Worm (Caenorhabditis elegans) whole organism, young adult: ENCODE measurements around the gene glt-4.

Experiments
- B0035.1 ChIP-seq: sonication (generic microtip); optimal IDR thresholded peaks from 2 replicates; lab custom pipeline; 2016; ENCODE audit warnings: missing genetic modification characterization, mild to moderate bottlenecking, missing compliant biosample characterization, missing genotype, missing genetic modification reagents
- C06A6.2 ChIP-seq: fragments of 200-800 bp; sonication (Bioruptor generic); conservative IDR thresholded peaks from 2 replicates; pipeline ENCODE4 v1.3.6; 2022; ENCODE audit warnings: missing genetic modification characterization, missing compliant biosample characterization
- D2030.7 ChIP-seq: fragments of 200-800 bp; sonication (Bioruptor generic); IDR thresholded peaks from 2 replicates; pipeline ENCODE4 v1.3.6; 2022; ENCODE audit warnings: missing genetic modification reagents, missing genetic modification characterization, missing compliant biosample characterization
- F22D6.2 ChIP-seq: sonication (generic microtip); optimal IDR thresholded peaks from 2 replicates; lab custom pipeline; 2016; ENCODE audit warnings: mild to moderate bottlenecking, missing genetic modification characterization, missing compliant biosample characterization
- F37B4.10 ChIP-seq: fragments of 200-800 bp; sonication (Bioruptor generic); IDR thresholded peaks from 2 replicates; pipeline ENCODE4 v1.3.6; 2022; ENCODE audit warnings: missing genetic modification characterization, missing compliant biosample characterization
- F57C9.4 ChIP-seq: sonication (generic microtip); optimal IDR thresholded peaks from 2 replicates; lab custom pipeline; 2017; ENCODE audit warnings: mild to moderate bottlenecking, missing genetic modification characterization, missing compliant biosample characterization
- K12H6.12 ChIP-seq: fragments of 200-800 bp; sonication (Bioruptor generic); optimal IDR thresholded peaks from 2 replicates; lab custom pipeline; 2018; ENCODE audit warnings: mild to moderate bottlenecking, missing genetic modification characterization, missing compliant biosample characterization
- T26A5.8 ChIP-seq: sonication (generic microtip); optimal IDR thresholded peaks from 2 replicates; lab custom pipeline; 2016; ENCODE audit warnings: missing genetic modification characterization, missing compliant biosample characterization
- Y56A3A.18 ChIP-seq: fragments of 200-800 bp; sonication (Bioruptor generic); IDR thresholded peaks from 2 replicates; pipeline ENCODE4 v1.3.6; 2022; ENCODE audit warnings: missing genetic modification reagents, missing genetic modification characterization, missing compliant biosample characterization
- Y67H2A.10 ChIP-seq: fragments of 200-800 bp; sonication (Bioruptor generic); conservative IDR thresholded peaks from 2 replicates; pipeline ENCODE4 v1.3.6; 2022; ENCODE audit warnings: missing genetic modification reagents, missing genetic modification characterization, missing compliant biosample characterization
- akir-1 ChIP-seq: fragments of 200-800 bp; sonication (Bioruptor generic); optimal IDR thresholded peaks from 2 replicates; lab custom pipeline; 2018; ENCODE audit warnings: mild to moderate bottlenecking, missing genetic modification characterization, moderate library complexity, missing compliant biosample characterization
- athp-1 ChIP-seq: sonication (generic microtip); optimal IDR thresholded peaks from 2 replicates; lab custom pipeline; 2017; ENCODE audit warnings: mild to moderate bottlenecking, missing genetic modification characterization, missing compliant biosample characterization
- attf-3 ChIP-seq: fragments of 200-800 bp; sonication (Bioruptor generic); conservative IDR thresholded peaks from 2 replicates; pipeline ENCODE4 v1.3.6; 2022; ENCODE audit warnings: missing genetic modification reagents, missing genetic modification characterization, missing compliant biosample characterization
- bed-2 ChIP-seq: fragments of 200-800 bp; sonication (Bioruptor generic); IDR thresholded peaks from 2 replicates; pipeline ENCODE4 v1.3.6; 2022; ENCODE audit warnings: missing genetic modification reagents, missing genetic modification characterization, missing compliant biosample characterization
- cebp-2 ChIP-seq: fragments of 200-800 bp; sonication (Bioruptor generic); IDR thresholded peaks from 2 replicates; pipeline ENCODE4 v1.3.6; 2022; ENCODE audit warnings: missing genetic modification characterization, missing compliant biosample characterization
- ceh-27 ChIP-seq: fragments of 200-800 bp; sonication (Bioruptor generic); optimal IDR thresholded peaks from 2 replicates; lab custom pipeline; 2018; ENCODE audit warnings: mild to moderate bottlenecking, missing genetic modification characterization, moderate library complexity, missing compliant biosample characterization
- ceh-79 ChIP-seq: sonication (generic microtip); optimal IDR thresholded peaks from 2 replicates; lab custom pipeline; 2017; ENCODE audit warnings: mild to moderate bottlenecking, missing genetic modification characterization, missing compliant biosample characterization
- dpff-1 ChIP-seq: sonication (generic microtip); optimal IDR thresholded peaks from 2 replicates; lab custom pipeline; 2017; ENCODE audit warnings: mild to moderate bottlenecking, missing genetic modification characterization, missing compliant biosample characterization
- dpl-1 ChIP-seq: fragments of 150-350 bp; optimal IDR thresholded peaks from 2 replicates; lab custom pipeline; 2014; ENCODE audit warnings: missing biosample characterization, missing genetic modification reagents, missing genetic modification characterization
- efl-1 ChIP-seq: fragments of 150-350 bp; optimal IDR thresholded peaks from 2 replicates; lab custom pipeline; 2014; ENCODE audit warnings: missing biosample characterization, missing genetic modification reagents, missing genetic modification characterization
- egrh-3 ChIP-seq: fragments of 200-800 bp; sonication (Bioruptor generic); IDR thresholded peaks from 2 replicates; pipeline ENCODE4 v1.3.6; 2022; ENCODE audit warnings: missing genetic modification reagents, missing genetic modification characterization, missing compliant biosample characterization
- fkh-3 ChIP-seq: sonication (generic microtip); optimal IDR thresholded peaks from 2 replicates; lab custom pipeline; 2016; ENCODE audit warnings: mild to moderate bottlenecking, missing genetic modification characterization, missing compliant biosample characterization
- gei-17 ChIP-seq: fragments of 200-800 bp; sonication (Bioruptor generic); optimal IDR thresholded peaks from 2 replicates; lab custom pipeline; 2018; ENCODE audit warnings: mild to moderate bottlenecking, missing genetic modification characterization, missing compliant biosample characterization
- hlh-12 ChIP-seq: sonication (generic microtip); optimal IDR thresholded peaks from 2 replicates; lab custom pipeline; 2016; ENCODE audit warnings: missing genetic modification characterization, missing compliant biosample characterization
- hsf-1 ChIP-seq: fragments of 200-800 bp; sonication (Bioruptor generic); IDR thresholded peaks from 2 replicates; pipeline ENCODE4 v1.3.6; 2022; ENCODE audit warnings: missing genetic modification reagents, missing genetic modification characterization, missing compliant biosample characterization
- lin-54 ChIP-seq: fragments of 200-800 bp; sonication (Bioruptor generic); optimal IDR thresholded peaks from 2 replicates; lab custom pipeline; 2018; ENCODE audit warnings: mild to moderate bottlenecking, missing genetic modification characterization, missing compliant biosample characterization
- mel-28 ChIP-seq: sonication (generic microtip); optimal IDR thresholded peaks from 2 replicates; lab custom pipeline; 2016; ENCODE audit warnings: borderline replicate concordance, mild to moderate bottlenecking, missing genetic modification characterization, missing compliant biosample characterization
- mxl-1 ChIP-seq: sonication (generic microtip); optimal IDR thresholded peaks from 2 replicates; lab custom pipeline; 2016; ENCODE audit warnings: missing genetic modification characterization, missing compliant biosample characterization
- nfya-1 ChIP-seq: sonication (generic microtip); optimal IDR thresholded peaks from 2 replicates; lab custom pipeline; 2017; ENCODE audit warnings: antibody characterized with exemption, missing compliant biosample characterization, missing genetic modification characterization, borderline replicate concordance; ENCODE audit not compliant: insufficient read depth
- nhr-27 ChIP-seq: fragments of 200-800 bp; sonication (Bioruptor generic); optimal IDR thresholded peaks from 2 replicates; lab custom pipeline; 2018; ENCODE audit warnings: mild to moderate bottlenecking, missing genetic modification characterization, moderate library complexity, missing compliant biosample characterization
- rpc-1 ChIP-seq, 2 experiments: fragments of 150-350 bp in 1 of 2; sonication (generic microtip) in 1 of 2; optimal IDR thresholded peaks; 2 replicates each; lab custom pipeline; 2014 to 2018; ENCODE audit warnings: missing biosample characterization in 1 of 2, missing genetic modification characterization in 1 of 2, missing genetic modification reagents in 1 of 2, missing genotype in 1 of 2
- tbx-9 ChIP-seq: sonication (generic microtip); optimal IDR thresholded peaks from 2 replicates; lab custom pipeline; 2016; ENCODE audit warnings: borderline replicate concordance, missing genetic modification characterization, inconsistent platforms, missing compliant biosample characterization
- unc-62 ChIP-seq: fragments of 150-350 bp; optimal IDR thresholded peaks from 2 replicates; lab custom pipeline; 2014; ENCODE audit warnings: missing biosample characterization, missing genetic modification reagents, missing genetic modification characterization
- ztf-28 ChIP-seq: fragments of 200-800 bp; sonication (Bioruptor generic); IDR thresholded peaks from 2 replicates; pipeline ENCODE4 v1.3.6; 2022; ENCODE audit warnings: missing genetic modification reagents, missing genetic modification characterization, missing compliant biosample characterization
- ztf-3 ChIP-seq: fragments of 200-800 bp; sonication (Bioruptor generic); optimal IDR thresholded peaks from 2 replicates; lab custom pipeline; 2018; ENCODE audit warnings: mild to moderate bottlenecking, missing genetic modification characterization, missing compliant biosample characterization

glt-4 gene

ce11 chrX:6416357-6417087 lies 13.3 kb downstream of the glt-4 start, which contains the start of gene T22E5.6:
TSS of gene T22E5.6 (minus strand) at chrX:6416407.
- TF ChIP-seq cebp-2 (GFP tag; lab: Robert Waterston, UW) (no peak), mxl-1 (tag; lab: Kevin White, UChicago) (no peak), attf-3 (GFP tag; lab: Robert Waterston, UW) (no peak), lin-54 (GFP tag; lab: Kevin White, UChicago) (no peak), fkh-3 (tag; lab: Kevin White, UChicago) (no peak), gei-17 (GFP tag; lab: Kevin White, UChicago) (no peak), ztf-28 (no peak), Y67H2A.10 (no peak), rpc-1 (optimal IDR thresholded peaks at IDR 0.05; lab: Kevin White, UChicago) (no peak), rpc-1 (tag; optimal IDR thresholded peaks at IDR 0.05; lab: Kevin White, UChicago) (no peak), dpl-1 (GFP tag; lab: Kevin White, UChicago) (no peak), nhr-27 (tag; lab: Kevin White, UChicago) (no peak), T26A5.8 (tag; lab: Kevin White, UChicago) (no peak), athp-1 (tag; lab: Kevin White, UChicago) (no peak), K12H6.12 (tag; lab: Kevin White, UChicago) (no peak), efl-1 (GFP tag; lab: Kevin White, UChicago) (no peak), mel-28 (tag; lab: Kevin White, UChicago) (no peak), ceh-79 (tag; lab: Kevin White, UChicago) (no peak), tbx-9 (tag; lab: Kevin White, UChicago) (no peak), unc-62 (GFP tag; lab: Kevin White, UChicago) (no peak)
- TF ChIP-seq, all 124 proteins: peak for 0

ce11 chrX:6419113-6419512 lies 15.9 kb downstream of the glt-4 start:
- TF ChIP-seq F37B4.10 (no peak), ceh-27 (GFP tag; lab: Kevin White, UChicago) (no peak), F22D6.2 (tag; lab: Kevin White, UChicago) (no peak), B0035.1 (tag; lab: Kevin White, UChicago) (no peak)
- TF ChIP-seq, all 124 proteins: peak for 0

ce11 chrX:6420681-6421080 lies 17.5 kb downstream of the glt-4 start, which contains the start of gene K10C2.12:
TSS of gene K10C2.12 (minus strand) at chrX:6420781.
- TF ChIP-seq C06A6.2 (GFP tag; lab: Robert Waterston, UW) (no peak), D2030.7 (GFP tag; lab: Robert Waterston, UW) (no peak), cebp-2 (GFP tag; lab: Robert Waterston, UW) (no peak), egrh-3 (GFP tag; lab: Robert Waterston, UW) (no peak), bed-2 (no peak), akir-1 (GFP tag; lab: Kevin White, UChicago) (no peak), dpff-1 (tag; lab: Kevin White, UChicago) (no peak), hsf-1 (GFP tag; lab: Robert Waterston, UW) (no peak), hlh-12 (tag; lab: Kevin White, UChicago) (no peak), F22D6.2 (tag; lab: Kevin White, UChicago) (no peak), nfya-1 (tag; lab: Kevin White, UChicago) (no peak), T26A5.8 (tag; lab: Kevin White, UChicago) (no peak), F57C9.4 (no peak), ztf-3 (no peak), Y56A3A.18 (GFP tag; lab: Robert Waterston, UW) (no peak)
